Worm (Caenorhabditis elegans) whole organism, L4/young adult: ENCODE data around the gene srlf-2.

Experiments
- W03F9.2 ChIP-seq: fragments of 150-350 bp; optimal IDR thresholded peaks from 2 replicates; lab custom pipeline; 2014; ENCODE audit warnings: missing biosample characterization, missing genetic modification characterization
- dao-5 ChIP-seq: sonication (generic microtip); optimal IDR thresholded peaks from 2 replicates; lab custom pipeline; 2016; ENCODE audit warnings: missing genotype, missing genetic modification characterization, moderate library complexity, missing compliant biosample characterization
- him-1 ChIP-seq: sonication (generic microtip); optimal IDR thresholded peaks from 2 replicates; lab custom pipeline; 2016; ENCODE audit warnings: missing genotype, missing genetic modification reagents, missing genetic modification characterization, missing compliant biosample characterization

Gene srlf-2

DNA sequence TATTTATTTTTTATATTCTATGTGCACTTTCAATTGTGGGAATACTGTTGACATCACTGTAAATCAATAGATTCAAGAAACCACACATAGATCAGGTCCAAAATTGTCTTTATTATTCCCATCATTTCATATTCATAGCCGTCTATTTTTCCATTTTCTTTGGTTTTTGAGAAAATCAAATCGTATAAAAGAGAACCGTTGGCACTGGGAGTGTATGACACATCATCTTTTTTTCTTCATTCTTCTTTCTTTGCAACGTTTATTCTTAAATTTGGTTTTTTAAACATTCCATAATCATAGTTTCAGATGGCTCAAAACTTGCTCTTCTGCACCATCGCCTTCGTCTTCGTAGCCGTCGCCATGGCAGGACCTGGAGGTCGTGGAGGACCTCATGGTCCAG, at the start of gene srlf-2:
TSS of gene srlf-2 (plus strand) at position 301 of the 400 bp plus-strand sequence.
- no peak for TF ChIP-seq dao-5 (tag; lab: Kevin White, UChicago)
- TF ChIP-seq W03F9.2 (tag; lab: Kevin White, UChicago) = no peak
- TF ChIP-seq him-1 (tag; lab: Kevin White, UChicago) = no peak

DNA sequence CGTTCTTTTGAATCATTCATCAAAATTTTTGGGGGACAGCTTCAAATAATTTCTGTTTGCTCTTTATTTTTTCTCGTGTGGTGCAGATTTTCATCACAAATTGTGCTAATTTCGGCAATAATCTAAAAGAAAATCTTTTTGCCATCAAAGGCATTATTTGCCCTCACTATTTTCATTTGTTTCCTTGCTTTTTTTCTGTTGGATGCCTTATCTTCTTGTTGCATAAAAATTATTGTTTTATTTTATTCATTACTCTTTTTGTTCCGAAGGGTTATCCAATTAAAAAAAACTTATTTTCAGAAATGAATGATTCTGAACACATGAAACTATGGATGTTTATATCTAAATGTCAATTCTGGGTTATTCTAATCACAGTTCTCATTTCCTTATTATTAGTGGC, 43.1 kb upstream of the srlf-2 start, which contains the start of gene T01B11.1:
TSS of gene T01B11.1 (plus strand) at position 301 of the 400 bp plus-strand sequence.
- no peak for TF ChIP-seq W03F9.2 (tag; lab: Kevin White, UChicago)
- TF ChIP-seq him-1 (tag; lab: Kevin White, UChicago) = no peak
- TF ChIP-seq dao-5 (tag; lab: Kevin White, UChicago) = no peak

DNA sequence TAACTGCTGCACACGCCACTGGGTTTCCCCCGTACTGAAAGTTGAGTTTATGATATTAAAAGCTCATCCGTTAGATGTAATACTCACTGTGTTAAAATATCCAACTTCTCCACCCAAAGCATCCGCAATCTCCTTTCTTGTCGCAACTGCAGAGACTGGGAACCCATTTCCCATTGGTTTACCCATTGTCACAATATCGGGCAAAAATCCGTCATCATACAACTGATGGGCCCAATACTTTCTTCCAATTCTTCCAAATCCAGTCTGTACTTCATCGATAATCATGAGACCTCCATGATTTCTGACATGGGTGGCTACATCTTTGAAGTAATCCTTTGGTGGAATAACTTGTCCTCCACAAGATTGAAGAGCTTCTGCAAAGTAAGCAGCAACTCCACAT, 40.1 kb upstream of the srlf-2 start:
- TF ChIP-seq dao-5 (tag; lab: Kevin White, UChicago) (no peak), W03F9.2 (tag; lab: Kevin White, UChicago) (no peak), him-1 (tag; lab: Kevin White, UChicago) (no peak)

DNA sequence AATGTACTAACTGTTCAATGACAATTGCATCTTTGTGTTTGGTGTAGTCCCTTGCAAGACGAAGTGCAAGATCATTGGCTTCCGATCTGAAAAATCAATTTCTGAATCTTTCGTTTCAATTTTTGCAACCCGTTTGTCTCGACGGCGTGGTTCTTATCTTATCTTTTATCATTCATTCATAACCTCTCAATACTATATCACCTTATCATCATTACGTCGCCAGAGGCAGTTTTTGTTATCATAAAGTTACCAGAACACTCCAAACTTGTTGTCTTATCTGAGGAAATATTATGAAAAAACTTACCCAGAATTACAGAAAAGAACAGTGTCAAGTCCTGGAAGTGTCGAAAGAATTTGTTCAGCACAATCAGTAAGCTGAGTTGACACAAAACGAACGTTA, 39.5 kb upstream of the srlf-2 start:
- TF ChIP-seq him-1 (tag; lab: Kevin White, UChicago) = no peak
- TF ChIP-seq W03F9.2 (tag; lab: Kevin White, UChicago) = no peak
- TF ChIP-seq dao-5 (tag; lab: Kevin White, UChicago) = no peak

DNA sequence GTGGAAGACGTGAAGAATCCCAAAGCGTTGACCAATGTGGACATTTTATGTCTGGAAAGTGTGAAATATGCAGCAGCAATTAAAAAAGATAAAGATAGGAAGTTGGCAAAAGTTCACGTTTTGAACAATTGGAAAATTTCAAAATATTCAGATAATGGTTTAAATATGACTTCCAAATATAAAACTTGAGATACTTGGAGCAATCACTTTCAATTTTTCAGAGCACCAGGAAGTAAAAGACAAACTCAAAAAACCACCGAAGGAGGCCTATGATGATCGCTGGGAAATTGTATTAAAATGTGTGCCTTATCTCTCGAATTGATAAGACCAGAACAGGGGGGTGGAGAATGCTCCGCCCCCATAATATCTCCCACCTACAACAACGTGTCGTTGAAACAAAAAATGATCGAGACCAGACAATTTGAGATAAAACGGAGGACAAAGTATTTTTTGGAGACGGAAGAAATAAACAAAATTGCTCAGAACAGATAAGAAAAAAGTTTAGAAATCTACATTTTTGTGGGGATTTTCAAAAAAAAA, 38.2 kb upstream of the srlf-2 start, which contains the start of gene eppl-1:
TSS of gene eppl-1 (minus strand) at position 51 of the 540 bp plus-strand sequence.
- no peak for TF ChIP-seq W03F9.2 (tag; lab: Kevin White, UChicago)
- no peak for TF ChIP-seq him-1 (tag; lab: Kevin White, UChicago)
- no peak for TF ChIP-seq dao-5 (tag; lab: Kevin White, UChicago)

DNA sequence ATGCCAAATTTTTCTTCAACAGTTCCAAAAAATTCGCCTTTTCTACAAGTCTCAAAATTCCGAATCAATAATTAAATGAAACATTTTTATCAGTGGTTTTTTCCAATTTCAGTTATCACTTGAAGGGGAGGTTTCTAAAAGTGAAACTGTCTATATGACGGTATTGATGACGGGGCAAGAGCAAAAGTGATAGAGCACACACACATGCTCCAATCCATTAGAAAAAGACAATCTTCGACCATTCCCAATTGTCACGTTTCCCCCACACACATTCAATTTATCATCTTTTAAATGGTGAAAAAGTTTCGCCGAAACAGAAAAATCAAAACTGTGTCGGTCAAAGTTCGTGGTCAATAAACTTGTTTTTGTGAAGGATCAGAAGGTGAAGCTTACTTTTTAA, 36.8 kb upstream of the srlf-2 start:
- TF ChIP-seq W03F9.2 (tag; lab: Kevin White, UChicago) (no peak), dao-5 (tag; lab: Kevin White, UChicago) (no peak), him-1 (tag; lab: Kevin White, UChicago) (no peak)

DNA sequence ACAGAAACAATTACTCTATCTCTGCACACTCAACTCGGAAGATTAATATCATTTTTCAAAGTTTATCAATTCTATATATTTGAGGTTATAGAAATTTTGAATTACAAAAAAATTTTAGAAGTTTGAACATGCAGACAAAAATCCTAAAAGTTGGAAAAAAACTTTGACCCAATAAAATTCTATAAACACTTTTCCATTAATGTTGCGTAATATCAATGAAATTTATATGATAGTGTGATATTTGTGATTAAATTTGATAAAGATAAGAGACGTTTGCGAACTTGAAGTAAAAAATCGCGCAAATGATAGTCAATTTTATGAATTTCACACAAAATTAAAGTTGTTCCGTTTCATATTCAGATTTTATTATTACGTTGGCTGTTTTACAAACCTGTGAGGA, 35.9 kb upstream of the srlf-2 start:
- no peak for TF ChIP-seq W03F9.2 (tag; lab: Kevin White, UChicago)
- no peak for TF ChIP-seq him-1 (tag; lab: Kevin White, UChicago)
- no peak for TF ChIP-seq dao-5 (tag; lab: Kevin White, UChicago)

DNA sequence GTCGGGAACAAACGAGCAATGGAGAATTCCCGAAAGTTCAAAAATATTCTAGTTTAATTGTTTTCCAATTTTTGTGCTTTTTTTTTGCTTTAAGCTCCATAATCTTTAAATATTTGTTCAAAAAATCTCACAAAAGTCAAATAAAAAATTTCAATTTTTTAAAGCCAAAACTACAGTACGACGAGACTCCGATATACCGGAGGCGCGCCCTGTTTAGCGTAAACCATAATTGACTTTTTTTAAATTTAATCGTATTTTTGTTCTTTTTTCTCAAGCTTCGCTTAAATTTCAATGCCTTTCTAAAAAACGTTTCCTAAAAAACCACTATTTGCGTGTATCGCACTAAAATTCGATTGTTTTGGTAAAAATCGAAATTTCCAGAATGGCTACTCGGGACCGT, 33.1 kb upstream of the srlf-2 start, which contains the start of gene syx-4:
TSS of gene syx-4 (plus strand) at position 382 of the 400 bp plus-strand sequence.
- TF ChIP-seq dao-5 (tag; lab: Kevin White, UChicago) = no peak
- no peak for TF ChIP-seq W03F9.2 (tag; lab: Kevin White, UChicago)
- no peak for TF ChIP-seq him-1 (tag; lab: Kevin White, UChicago)

DNA sequence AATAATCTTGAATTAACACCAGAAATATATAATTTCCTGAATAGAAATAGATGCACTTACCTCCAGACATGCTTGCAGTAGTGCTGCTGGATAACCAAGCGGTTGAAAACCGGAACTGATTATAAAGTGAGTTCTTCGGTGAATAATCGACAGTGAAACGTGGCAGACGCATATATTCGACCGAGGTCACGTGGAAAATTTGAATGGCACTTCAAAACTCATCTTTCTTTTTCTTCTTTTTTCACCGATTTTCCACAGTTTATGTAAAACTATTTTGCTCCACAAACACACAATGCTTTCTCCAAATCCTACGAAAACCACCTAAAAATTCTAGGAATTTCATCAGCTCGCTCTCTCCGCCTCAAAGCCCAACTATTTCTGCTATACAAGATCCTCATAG, 29.8 kb upstream of the srlf-2 start, which contains the start of gene ant-1.4:
TSS of gene ant-1.4 (minus strand) at position 101 of the 400 bp plus-strand sequence.
- no peak for TF ChIP-seq him-1 (tag; lab: Kevin White, UChicago)
- TF ChIP-seq W03F9.2 (tag; lab: Kevin White, UChicago) = no peak

DNA sequence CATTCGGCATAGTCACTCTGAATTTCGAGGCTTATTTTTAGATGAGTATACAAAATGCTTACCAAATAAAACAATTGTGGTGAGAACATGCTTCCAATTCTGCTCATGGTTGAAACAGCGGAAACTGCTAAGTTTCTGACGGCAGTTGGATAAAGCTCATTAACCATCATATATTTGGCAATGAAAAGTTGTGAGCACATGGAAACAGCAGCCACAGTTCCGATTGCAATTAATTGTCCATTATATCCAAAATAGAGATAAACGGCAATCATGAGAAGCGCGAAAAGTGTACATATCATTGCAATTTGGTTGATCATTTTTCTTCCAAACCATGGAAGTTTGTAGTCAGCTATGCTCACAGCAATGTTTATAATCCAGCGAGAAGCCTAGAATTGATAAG, 28.8 kb upstream of the srlf-2 start:
- no peak for TF ChIP-seq him-1 (tag; lab: Kevin White, UChicago)
- no peak for TF ChIP-seq W03F9.2 (tag; lab: Kevin White, UChicago)
- no peak for TF ChIP-seq dao-5 (tag; lab: Kevin White, UChicago)

DNA sequence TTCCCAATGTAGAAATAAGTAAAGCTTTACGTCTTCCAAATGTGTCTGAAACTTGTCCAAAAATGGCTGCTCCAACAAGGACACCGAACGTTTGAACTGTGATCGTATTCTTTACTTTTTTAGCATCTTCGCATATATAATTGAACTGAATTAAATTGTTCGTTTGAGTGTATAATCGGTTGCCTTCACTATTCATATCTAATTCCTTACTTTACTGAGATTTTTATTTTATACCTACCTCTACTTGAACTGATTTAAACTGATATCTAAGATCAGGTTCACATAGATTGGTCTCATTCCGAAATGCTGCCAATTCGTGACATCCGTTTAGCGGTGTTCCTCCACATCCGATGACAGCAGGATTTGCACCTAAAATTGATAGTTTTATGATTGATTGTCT, 27.6 kb upstream of the srlf-2 start:
- no peak for TF ChIP-seq W03F9.2 (tag; lab: Kevin White, UChicago)
- no peak for TF ChIP-seq him-1 (tag; lab: Kevin White, UChicago)
- no peak for TF ChIP-seq dao-5 (tag; lab: Kevin White, UChicago)

DNA sequence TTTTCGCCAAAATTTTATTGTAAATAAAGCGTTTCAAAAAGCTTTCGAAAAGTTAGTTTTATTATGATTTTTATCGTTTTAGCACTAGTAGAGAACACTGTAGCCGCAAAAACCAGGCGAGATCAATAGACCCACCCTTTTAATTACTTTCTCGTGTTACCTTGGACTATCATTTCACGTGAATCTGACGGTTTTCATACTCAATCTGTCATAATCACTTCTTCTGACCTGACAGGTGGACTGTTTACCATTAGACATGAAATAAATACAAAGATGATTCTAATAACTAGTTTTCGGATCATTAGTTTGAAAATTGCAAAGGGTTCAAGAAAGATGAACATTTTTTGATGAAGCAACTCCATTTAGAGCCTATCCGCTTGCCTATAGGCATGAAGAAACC, 26.9 kb upstream of the srlf-2 start:
- TF ChIP-seq W03F9.2 (tag; lab: Kevin White, UChicago) (no peak), dao-5 (tag; lab: Kevin White, UChicago) (no peak)

DNA sequence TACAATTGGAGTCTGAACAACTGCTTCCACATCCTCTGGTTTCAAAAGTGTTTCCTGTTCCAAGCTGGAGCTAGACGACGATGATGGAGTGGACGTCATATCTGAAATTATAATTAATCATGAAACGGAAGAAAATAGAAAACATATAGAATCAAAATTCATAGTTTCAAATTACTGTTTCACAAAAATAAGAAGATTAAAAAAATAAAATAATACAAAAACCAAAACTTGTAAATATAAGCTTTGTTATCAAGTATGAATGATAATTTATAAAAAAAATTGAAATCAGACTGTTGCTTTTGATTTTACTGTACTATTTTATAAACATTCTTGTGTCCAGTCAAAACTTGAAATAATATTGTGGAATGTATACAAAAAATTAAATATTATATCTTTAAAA, 26.3 kb upstream of the srlf-2 start, which contains the start of gene str-176:
TSS of gene str-176 (minus strand) at position 101 of the 400 bp plus-strand sequence.
- TF ChIP-seq W03F9.2 (tag; lab: Kevin White, UChicago) (no peak), him-1 (tag; lab: Kevin White, UChicago) (no peak), dao-5 (tag; lab: Kevin White, UChicago) (no peak)

DNA sequence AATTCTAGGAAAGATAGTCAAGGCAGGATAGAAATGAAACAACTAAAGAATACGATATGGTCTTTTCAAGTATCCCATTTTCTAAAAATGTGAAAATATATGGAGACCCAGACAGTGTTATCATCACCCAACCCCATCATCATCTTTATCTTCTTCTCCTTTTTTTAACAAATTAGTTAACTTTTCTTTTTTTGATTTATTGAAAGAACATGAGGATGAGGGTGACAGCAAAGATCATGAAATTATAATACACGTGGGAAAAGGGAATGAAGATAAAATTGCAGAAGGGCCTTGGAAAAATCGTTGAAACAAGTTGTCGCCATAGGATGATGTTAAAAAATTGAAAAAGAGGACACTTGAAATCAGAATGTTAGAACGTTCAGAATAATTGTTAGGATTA, 25.8 kb upstream of the srlf-2 start:
- TF ChIP-seq dao-5 (tag; lab: Kevin White, UChicago) = no peak
